Worm (Caenorhabditis elegans) whole organism, midembryonic: ENCODE results near the gene glit-1.

ENCODE experiments used
- cog-1 ChIP-seq: sonication (generic microtip); optimal IDR thresholded peaks from 2 replicates; lab custom pipeline; 2016; ENCODE audit warnings: missing genetic modification characterization, missing compliant biosample characterization
- flt-1 ChIP-seq: fragments of 200-800 bp; sonication (Bioruptor generic); IDR thresholded peaks from 2 replicates; pipeline ENCODE4 v1.3.6; 2022; ENCODE audit warnings: missing genetic modification characterization, missing compliant biosample characterization
- med-1 ChIP-seq: sonication (generic microtip); optimal IDR thresholded peaks from 2 replicates; lab custom pipeline; 2017; ENCODE audit warnings: missing genetic modification characterization, mild to moderate bottlenecking, missing compliant biosample characterization, antibody characterized with exemption, missing genetic modification reagents; ENCODE audit not compliant: insufficient read depth
- tab-1 ChIP-seq: fragments of 200-800 bp; sonication (Bioruptor generic); IDR thresholded peaks from 2 replicates; pipeline ENCODE4 v1.3.6; 2022; ENCODE audit warnings: missing genetic modification characterization, missing compliant biosample characterization
- ztf-23 ChIP-seq: fragments of 200-800 bp; sonication (Bioruptor generic); IDR thresholded peaks from 2 replicates; pipeline ENCODE4 v1.3.6; 2022; ENCODE audit warnings: missing genetic modification reagents, missing genetic modification characterization, missing compliant biosample characterization
- ztf-29 ChIP-seq: fragments of 200-800 bp; sonication (Bioruptor generic); IDR thresholded peaks from 2 replicates; pipeline ENCODE4 v1.3.6; 2022; ENCODE audit warnings: missing genetic modification reagents, missing genetic modification characterization, missing compliant biosample characterization

DNA sequence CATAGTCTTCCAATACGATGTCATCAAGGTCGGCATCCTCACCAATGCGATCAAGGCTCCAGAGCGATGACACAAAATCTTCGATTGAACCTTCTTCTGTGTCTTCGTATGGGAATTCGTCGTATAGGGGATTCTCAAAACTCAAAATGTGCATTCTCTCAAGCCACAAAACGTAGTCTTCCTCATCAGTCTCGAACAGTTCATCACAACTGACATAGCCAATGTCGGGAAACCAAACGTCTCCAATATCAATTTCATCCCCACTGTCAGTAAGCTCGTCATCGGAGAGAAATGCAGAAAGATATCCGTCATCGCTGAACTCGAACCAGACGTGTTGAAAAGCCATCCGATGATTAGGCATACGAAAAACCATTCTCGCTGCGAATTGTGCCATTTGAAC is 42.6 kb downstream of the glit-1 start, which contains the start of gene C39E6.2:
- TF ChIP-seq flt-1 (GFP tag; lab: Robert Waterston, UW): no peak
- TF ChIP-seq med-1 (GFP tag; lab: Kevin White, UChicago): no peak
- TF ChIP-seq tab-1 (GFP tag; lab: Robert Waterston, UW): no peak
- no peak for TF ChIP-seq cog-1 (tag; lab: Kevin White, UChicago)
- TF ChIP-seq ztf-23 (GFP tag; lab: Robert Waterston, UW): no peak
- no peak for TF ChIP-seq ztf-29 (GFP tag; lab: Robert Waterston, UW)
